Worm (Caenorhabditis elegans) whole organism, L1 larva: ENCODE measurements around the gene sec-5.

ENCODE experiments used
- Y116A8C.19 ChIP-seq: sonication (generic microtip); optimal IDR thresholded peaks from 2 replicates; lab custom pipeline; 2016; ENCODE audit warnings: missing compliant biosample characterization, missing genetic modification characterization, borderline replicate concordance
- alr-1 ChIP-seq: fragments of 200-800 bp; sonication (Bioruptor generic); optimal IDR thresholded peaks from 2 replicates; lab custom pipeline; 2018; ENCODE audit warnings: borderline replicate concordance, mild to moderate bottlenecking, missing genetic modification characterization, missing compliant biosample characterization
- aly-2 ChIP-seq: fragments of 150-350 bp; optimal IDR thresholded peaks from 2 replicates; lab custom pipeline; 2014; ENCODE audit warnings: missing biosample characterization, missing genetic modification characterization
- ama-1 ChIP-seq: fragments of 150-350 bp; optimal IDR thresholded peaks from 2 replicates; lab custom pipeline; 2014
- blmp-1 ChIP-seq: fragments of 150-350 bp; optimal IDR thresholded peaks from 2 replicates; lab custom pipeline; 2014; ENCODE audit warnings: missing biosample characterization, missing genetic modification characterization
- mdl-1 ChIP-seq, 2 experiments: fragments of 150-350 bp; optimal IDR thresholded peaks; 2 replicates each; lab custom pipeline; 2014 to 2017; ENCODE audit warnings: missing biosample characterization in 2 of 2, missing genetic modification characterization in 2 of 2, inconsistent platforms in 1 of 2
- mep-1 ChIP-seq: fragments of 150-350 bp; optimal IDR thresholded peaks from 2 replicates; lab custom pipeline; 2014; ENCODE audit warnings: missing biosample characterization, missing genetic modification characterization
- nhr-28 ChIP-seq: fragments of 150-350 bp; optimal IDR thresholded peaks from 2 replicates; lab custom pipeline; 2014; ENCODE audit warnings: missing biosample characterization, missing genetic modification characterization
- snpc-4 ChIP-seq: fragments of 150-350 bp; optimal IDR thresholded peaks from 2 replicates; lab custom pipeline; 2014; ENCODE audit warnings: missing biosample characterization, missing genetic modification characterization
- unc-130 ChIP-seq: fragments of 150-350 bp; optimal IDR thresholded peaks from 2 replicates; lab custom pipeline; 2017; ENCODE audit warnings: missing biosample characterization, missing genetic modification characterization, inconsistent platforms
- unc-62 ChIP-seq: fragments of 150-350 bp; optimal IDR thresholded peaks from 2 replicates; lab custom pipeline; 2014; ENCODE audit warnings: missing biosample characterization, missing genetic modification reagents, missing genetic modification characterization
- xbp-1 ChIP-seq: sonication (generic microtip); optimal IDR thresholded peaks from 2 replicates; lab custom pipeline; 2016; ENCODE audit warnings: missing genetic modification characterization, missing compliant biosample characterization
- ztf-11 ChIP-seq, 2 experiments: sonication (generic microtip); optimal IDR thresholded peaks; 2 replicates each; lab custom pipeline; 2016 to 2017; ENCODE audit warnings: missing genetic modification characterization in 2 of 2, missing biosample characterization in 1 of 2, missing compliant biosample characterization in 1 of 2

ce11 chrII:9167730-9168129, 9.2 kb downstream of the sec-5 start, which contains the start of gene T23G7.3:
- TF ChIP-seq ztf-11 (tag; optimal IDR thresholded peaks at IDR 0.05; lab: Kevin White, UChicago) (no peak), blmp-1 (tag; lab: Kevin White, UChicago) (no peak), mep-1 (tag; lab: Kevin White, UChicago) (no peak), aly-2 (tag; lab: Kevin White, UChicago) (no peak), mdl-1 (tag; optimal IDR thresholded peaks at IDR 0.05; lab: Kevin White, UChicago) (no peak), ama-1 (lab: Kevin White, UChicago) (no peak), unc-62 (no peak), unc-130 (tag; lab: Kevin White, UChicago) (no peak), nhr-28 (tag; lab: Kevin White, UChicago) (no peak), snpc-4 (tag; lab: Kevin White, UChicago) (no peak), xbp-1 (tag; lab: Kevin White, UChicago) (no peak), alr-1 (tag; lab: Kevin White, UChicago) (no peak), Y116A8C.19 (no peak)
